Fruit fly (Drosophila melanogaster): ENCODE data around the gene CG32944.

Gene CG32944

DNA sequence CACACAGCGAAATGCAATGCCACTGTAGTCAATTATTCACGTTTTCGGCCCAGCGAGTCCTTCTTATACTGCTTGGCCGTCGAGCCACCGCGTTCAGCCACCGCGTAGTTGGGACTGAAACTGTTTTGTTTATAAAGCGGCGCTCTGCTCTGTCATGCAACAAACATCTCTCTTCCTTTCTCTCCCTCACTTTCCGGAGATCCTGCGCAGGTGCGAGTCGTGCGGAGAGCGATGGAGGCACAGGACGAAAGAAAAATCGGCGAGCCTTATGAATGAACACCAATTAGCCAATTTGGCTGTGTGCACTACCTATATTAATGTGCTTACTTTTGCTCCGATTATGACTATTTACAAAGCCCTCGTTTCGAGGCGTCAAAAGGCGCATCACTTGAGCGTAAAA is at the start of gene CG32944:
CG32944 (minus strand) TSS at position 97 of the 400 bp plus-strand sequence.
- TF ChIP-seq Myc (optimal IDR thresholded peaks at IDR 0.05) (no peak), ttk (optimal IDR thresholded peaks at IDR 0.05) (no peak), psq (optimal IDR thresholded peaks at IDR 0.05) (no peak), insv (optimal IDR thresholded peaks at IDR 0.05) (no peak), Sin3A (optimal IDR thresholded peaks at IDR 0.05) (no peak), h (optimal IDR thresholded peaks at IDR 0.05) (no peak)

DNA sequence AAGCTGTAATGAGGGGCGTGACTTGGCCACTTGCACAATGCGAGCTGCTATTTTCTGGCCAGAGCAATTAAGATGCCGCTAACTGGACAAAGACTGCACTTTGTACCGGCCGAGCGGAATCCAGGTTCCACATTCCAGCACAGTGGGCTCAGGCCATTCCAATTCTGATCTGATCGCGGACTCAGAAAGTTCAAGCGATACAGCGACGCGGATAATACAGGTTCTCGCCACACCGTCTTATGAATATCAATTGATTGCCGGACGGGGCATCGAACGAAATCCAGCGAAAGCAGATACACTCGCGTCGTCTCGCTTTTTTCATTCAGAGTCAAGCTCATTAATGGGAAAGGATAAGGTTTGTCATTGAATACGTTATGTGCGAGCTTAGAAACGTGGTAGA is 49.5 kb upstream of the CG32944 start:
- TF ChIP-seq h (optimal IDR thresholded peaks at IDR 0.05) = no peak
- no peak for TF ChIP-seq psq (optimal IDR thresholded peaks at IDR 0.05)
- no peak for TF ChIP-seq Myc (optimal IDR thresholded peaks at IDR 0.05)
- TF ChIP-seq Sin3A (optimal IDR thresholded peaks at IDR 0.05) = no peak
- no peak for TF ChIP-seq ttk (optimal IDR thresholded peaks at IDR 0.05)
- no peak for TF ChIP-seq insv (optimal IDR thresholded peaks at IDR 0.05)

DNA sequence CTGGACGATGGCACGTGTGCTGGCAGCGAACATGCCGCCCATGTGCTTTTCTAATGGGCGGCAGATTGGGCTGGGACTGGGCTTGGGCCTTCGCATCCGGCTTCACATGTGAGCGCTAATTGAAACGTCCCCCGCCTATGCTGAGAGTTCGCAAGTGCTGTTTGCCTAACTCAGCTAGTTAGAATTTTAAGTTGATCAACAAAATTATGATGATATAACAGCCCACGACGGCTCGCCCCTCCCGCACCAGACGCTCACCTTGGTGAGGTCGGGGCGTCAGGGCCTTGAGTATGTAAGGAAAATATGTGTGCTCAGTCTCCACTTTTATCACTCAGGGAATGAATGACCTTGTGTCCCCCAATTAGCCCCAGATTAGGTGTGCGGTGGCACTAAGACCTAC is 47.5 kb upstream of the CG32944 start:
- no peak for TF ChIP-seq h (optimal IDR thresholded peaks at IDR 0.05)
- TF ChIP-seq ttk (optimal IDR thresholded peaks at IDR 0.05) = no peak
- no peak for TF ChIP-seq Myc (optimal IDR thresholded peaks at IDR 0.05)

DNA sequence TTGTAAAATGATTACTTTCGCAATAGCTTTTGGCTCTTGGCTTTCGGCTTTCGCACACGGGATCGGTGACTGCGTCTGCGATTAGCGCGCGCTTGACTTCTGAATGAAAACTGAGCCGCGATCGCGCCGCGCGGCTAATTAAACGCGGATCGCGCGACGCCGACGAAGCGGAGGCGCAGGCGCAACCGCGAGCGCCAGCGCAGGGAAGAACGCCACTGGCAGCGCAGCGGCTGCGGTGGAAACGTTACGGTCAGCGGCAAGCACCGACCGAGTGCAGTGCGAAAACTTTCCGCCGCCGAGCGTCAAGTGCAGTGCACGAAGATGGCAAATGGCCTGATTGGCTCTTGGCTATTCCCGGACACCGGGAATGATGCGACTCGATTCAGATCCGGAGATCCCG is 43.4 kb upstream of the CG32944 start, which contains the start of gene CG31522:
CG31522 (minus strand) TSS at position 101 of the 400 bp plus-strand sequence.
- TF ChIP-seq insv (optimal IDR thresholded peaks at IDR 0.05) (no peak), Myc (optimal IDR thresholded peaks at IDR 0.05) (no peak), h (optimal IDR thresholded peaks at IDR 0.05) (no peak), ttk (optimal IDR thresholded peaks at IDR 0.05) (no peak), psq (optimal IDR thresholded peaks at IDR 0.05) (no peak), Sin3A (optimal IDR thresholded peaks at IDR 0.05) (no peak)

DNA sequence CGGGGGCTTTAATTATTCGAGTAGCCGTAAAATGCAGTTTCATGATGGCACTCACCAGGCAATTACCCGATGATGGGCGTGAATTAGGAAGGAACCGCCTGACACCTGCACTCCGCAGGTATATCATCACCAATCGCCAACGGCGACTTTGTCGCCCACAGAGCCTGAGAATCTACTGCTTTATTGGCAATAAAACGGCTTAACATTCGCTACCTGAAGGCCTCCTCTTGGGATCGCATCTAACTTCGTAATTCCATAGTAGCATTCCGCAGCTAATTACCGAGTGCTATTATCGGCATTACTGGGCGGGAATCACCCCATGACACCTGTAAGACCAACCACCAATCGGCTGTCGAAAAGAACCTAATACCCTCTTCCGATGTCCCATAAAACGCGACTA is 38.9 kb upstream of the CG32944 start:
- TF ChIP-seq Sin3A (optimal IDR thresholded peaks at IDR 0.05) = no peak
- TF ChIP-seq insv (optimal IDR thresholded peaks at IDR 0.05) = no peak
- no peak for TF ChIP-seq Myc (optimal IDR thresholded peaks at IDR 0.05)
- TF ChIP-seq ttk (optimal IDR thresholded peaks at IDR 0.05) = no peak
- no peak for TF ChIP-seq h (optimal IDR thresholded peaks at IDR 0.05)
- TF ChIP-seq psq (optimal IDR thresholded peaks at IDR 0.05) = no peak

DNA sequence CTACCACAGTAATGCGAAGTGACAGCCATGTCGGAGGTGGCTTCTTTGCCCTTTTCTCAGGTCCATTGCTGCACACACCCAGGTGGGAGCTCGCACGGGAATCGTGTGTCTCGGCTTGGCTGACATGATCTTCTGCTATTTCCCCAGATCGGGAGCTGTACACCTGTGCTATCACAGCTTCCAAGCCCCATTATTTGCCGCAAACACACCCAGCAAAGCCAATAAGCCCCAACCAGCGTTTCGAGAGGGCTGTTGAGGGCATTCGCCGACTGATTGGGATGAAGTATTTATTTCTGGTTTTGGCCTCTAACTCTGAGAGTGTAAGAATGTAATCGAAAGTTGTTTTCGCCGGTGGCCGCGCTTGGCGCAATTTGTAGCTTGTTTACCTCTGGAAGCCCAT is 38.2 kb upstream of the CG32944 start:
- TF ChIP-seq Sin3A (optimal IDR thresholded peaks at IDR 0.05) (no peak), Myc (optimal IDR thresholded peaks at IDR 0.05) (no peak), psq (optimal IDR thresholded peaks at IDR 0.05) (no peak), insv (optimal IDR thresholded peaks at IDR 0.05) (no peak), h (optimal IDR thresholded peaks at IDR 0.05) (no peak), ttk (optimal IDR thresholded peaks at IDR 0.05) (no peak)

DNA sequence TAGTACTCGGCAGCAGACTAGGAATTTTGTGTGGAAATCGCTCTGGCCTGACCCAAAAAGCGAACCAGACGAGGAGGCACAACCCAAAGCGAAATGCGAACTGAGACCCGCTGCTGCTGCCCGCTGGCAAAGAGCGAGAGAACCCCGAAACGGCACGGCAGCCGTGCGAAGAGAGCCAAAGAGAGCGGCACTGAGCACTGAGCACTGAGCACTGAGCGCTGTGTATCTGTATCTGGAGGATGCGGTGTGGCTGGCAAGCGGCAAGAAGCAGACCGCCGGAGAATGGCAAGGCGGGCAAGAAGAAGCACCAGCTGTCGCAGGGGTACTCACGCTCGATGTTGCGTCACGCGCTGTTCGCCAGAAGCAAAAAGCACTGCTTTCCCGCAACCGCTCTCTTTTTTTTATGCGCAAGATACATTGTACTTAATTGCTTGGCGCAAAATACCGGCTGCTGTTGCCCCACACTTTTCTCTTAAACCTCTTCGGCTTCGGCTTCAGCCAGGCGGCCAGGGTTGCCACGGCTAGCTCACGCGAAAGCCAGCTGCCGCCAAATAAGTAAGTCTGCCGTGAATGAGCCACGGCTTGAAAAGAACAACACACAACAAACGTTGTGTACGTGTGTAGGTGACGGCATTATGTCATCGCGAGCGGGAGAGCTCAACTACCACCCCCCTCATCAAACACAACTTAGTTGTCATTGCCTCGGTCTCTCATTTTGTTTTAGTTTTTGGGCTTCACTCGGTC is 34.0 kb upstream of the CG32944 start:
- TF ChIP-seq h (optimal IDR thresholded peaks at IDR 0.05) (peak; percentile 54), Sin3A (optimal IDR thresholded peaks at IDR 0.05) (no peak), insv (optimal IDR thresholded peaks at IDR 0.05) (peak; percentile 10), ttk (optimal IDR thresholded peaks at IDR 0.05) (no peak)

DNA sequence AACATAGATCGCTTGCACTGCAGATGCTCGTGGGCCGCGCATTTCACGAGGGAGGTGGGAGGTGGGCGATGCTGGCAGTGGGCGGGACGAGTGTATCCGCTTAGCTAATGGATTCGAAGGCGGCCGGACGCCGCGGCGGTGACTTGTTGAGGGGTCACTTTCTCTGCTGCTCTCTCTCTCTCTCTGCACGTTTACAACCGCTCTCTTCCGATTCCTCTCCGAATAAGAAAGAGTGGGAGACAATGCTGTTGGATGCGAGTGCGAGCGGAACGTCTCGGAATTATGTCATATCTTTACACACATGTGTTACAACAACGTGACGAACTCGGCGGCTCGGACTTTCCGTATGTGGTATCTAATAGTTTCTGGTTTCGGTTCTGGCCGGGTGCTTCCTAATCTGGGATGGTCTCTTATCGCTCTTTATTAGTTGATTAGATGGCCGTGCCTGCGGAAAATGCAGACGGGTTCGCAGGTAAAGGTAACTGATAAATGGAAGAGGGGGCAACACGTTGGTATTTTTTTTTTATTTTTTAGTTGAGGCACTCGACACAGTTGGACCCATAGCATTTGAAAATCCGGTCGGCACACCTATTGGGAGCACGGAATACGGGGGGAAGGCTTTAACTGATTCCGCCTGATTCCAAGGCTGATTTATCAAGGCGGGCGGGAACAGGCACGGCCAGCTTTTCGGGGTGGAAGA is 33.1 kb upstream of the CG32944 start:
- TF ChIP-seq Sin3A (optimal IDR thresholded peaks at IDR 0.05) (no peak), ttk (optimal IDR thresholded peaks at IDR 0.05) (no peak), Myc (optimal IDR thresholded peaks at IDR 0.05) (no peak), insv (optimal IDR thresholded peaks at IDR 0.05) (no peak), psq (optimal IDR thresholded peaks at IDR 0.05) (no peak), h (optimal IDR thresholded peaks at IDR 0.05) (no peak)

DNA sequence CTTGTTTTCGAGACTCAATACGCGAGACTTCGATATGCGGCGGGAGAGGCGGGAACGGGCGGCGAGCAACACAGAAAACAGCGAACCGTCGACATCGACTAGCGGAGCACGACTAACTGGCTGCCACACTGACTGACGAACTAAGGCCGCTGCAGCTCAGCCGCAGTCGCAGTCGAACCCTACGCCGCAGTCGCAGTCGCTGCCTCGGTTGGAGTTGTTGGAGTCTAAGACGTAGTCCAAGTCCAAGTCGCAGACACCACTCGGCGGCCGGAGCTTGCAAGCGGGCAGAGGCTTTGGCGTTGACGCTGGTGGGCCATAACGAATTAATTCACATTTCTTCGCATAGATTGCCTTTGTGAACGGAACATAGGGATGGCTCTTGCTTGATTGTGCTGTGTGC is 31.3 kb upstream of the CG32944 start:
- TF ChIP-seq insv (optimal IDR thresholded peaks at IDR 0.05) (no peak), Myc (optimal IDR thresholded peaks at IDR 0.05) (no peak), psq (optimal IDR thresholded peaks at IDR 0.05) (no peak), ttk (optimal IDR thresholded peaks at IDR 0.05) (no peak), Sin3A (optimal IDR thresholded peaks at IDR 0.05) (no peak), h (optimal IDR thresholded peaks at IDR 0.05) (no peak)

DNA sequence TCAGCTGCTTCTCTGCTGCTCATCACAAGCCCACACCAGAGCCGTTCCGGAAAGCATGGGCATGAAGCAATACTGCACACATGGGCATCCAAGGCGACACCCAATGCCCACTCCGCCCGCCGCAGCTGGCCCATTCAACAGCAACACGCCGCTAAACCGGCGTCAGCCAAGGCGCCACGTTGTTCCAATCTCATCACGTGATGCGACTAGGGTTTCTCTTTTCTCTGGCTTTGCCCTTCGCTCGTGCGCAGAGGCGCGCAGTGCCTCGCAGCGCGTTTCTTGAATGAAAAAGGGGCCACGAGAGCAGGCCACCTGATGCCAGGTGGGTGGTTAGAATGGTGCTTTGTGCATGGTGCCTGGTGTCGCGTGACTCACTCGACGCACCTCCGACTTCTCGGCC is 29.9 kb upstream of the CG32944 start:
- TF ChIP-seq psq (optimal IDR thresholded peaks at IDR 0.05) = no peak
- TF ChIP-seq insv (optimal IDR thresholded peaks at IDR 0.05) = no peak
- TF ChIP-seq Myc (optimal IDR thresholded peaks at IDR 0.05) = no peak
- no peak for TF ChIP-seq h (optimal IDR thresholded peaks at IDR 0.05)
- TF ChIP-seq Sin3A (optimal IDR thresholded peaks at IDR 0.05) = no peak
- TF ChIP-seq ttk (optimal IDR thresholded peaks at IDR 0.05) = no peak

DNA sequence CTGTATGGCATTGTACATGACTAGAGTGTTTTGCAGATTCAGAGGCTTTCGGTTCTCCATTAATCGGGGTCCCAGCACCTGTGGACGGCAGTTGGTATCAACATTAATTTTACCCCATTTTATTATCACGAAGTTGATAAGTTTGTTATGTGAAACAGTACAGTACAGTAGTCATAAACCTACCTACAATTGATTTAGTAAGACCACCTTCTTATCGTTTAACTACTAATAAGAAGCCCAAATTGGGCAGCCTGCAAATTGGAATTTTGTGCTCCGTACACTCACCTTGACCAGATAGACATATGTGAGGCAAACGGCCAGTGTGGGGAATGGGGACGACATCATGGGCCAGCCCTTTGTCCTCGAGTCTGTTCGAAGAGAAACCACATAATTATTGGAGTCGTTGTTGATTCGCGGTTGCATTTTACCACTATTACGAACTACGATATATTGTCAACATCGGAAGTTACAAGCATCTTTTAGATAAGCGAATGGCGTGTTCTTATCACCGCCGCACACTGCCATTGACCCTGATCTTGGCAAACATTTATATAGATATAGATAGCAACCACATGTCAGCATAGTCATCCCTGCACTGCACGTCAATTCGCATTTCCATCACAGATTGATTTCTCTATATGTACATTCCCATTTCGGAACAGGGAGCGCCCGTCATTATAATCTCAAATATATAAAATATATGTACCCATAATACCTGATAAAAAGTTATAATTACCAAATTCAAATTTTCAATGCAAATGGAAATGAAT is 27.3 kb upstream of the CG32944 start:
- TF ChIP-seq Sin3A (optimal IDR thresholded peaks at IDR 0.05) = no peak
- TF ChIP-seq psq (optimal IDR thresholded peaks at IDR 0.05) = no peak
- TF ChIP-seq h (optimal IDR thresholded peaks at IDR 0.05) = no peak
- no peak for TF ChIP-seq Myc (optimal IDR thresholded peaks at IDR 0.05)
- no peak for TF ChIP-seq insv (optimal IDR thresholded peaks at IDR 0.05)
- no peak for TF ChIP-seq ttk (optimal IDR thresholded peaks at IDR 0.05)

DNA sequence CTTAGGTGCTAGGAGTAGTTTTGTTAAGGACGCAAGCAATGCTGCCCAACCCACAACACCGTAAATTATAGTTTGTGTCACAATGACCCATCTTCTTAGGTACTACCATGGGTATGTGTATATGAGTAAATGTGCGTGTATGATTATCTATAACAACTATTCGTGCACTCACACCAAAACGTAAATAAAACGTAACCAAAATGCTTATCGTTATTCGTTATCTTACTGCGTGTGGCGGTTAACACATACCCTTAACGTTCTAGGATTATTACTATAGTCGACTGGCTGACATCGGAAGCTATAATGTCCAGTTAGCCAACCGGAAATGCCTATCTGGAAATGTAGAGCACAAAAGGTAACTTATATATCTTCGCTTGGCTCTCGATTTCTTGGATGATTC is 25.7 kb upstream of the CG32944 start:
- TF ChIP-seq Sin3A (optimal IDR thresholded peaks at IDR 0.05) = no peak
- TF ChIP-seq insv (optimal IDR thresholded peaks at IDR 0.05) = no peak
- TF ChIP-seq h (optimal IDR thresholded peaks at IDR 0.05) = no peak
- no peak for TF ChIP-seq psq (optimal IDR thresholded peaks at IDR 0.05)
- TF ChIP-seq ttk (optimal IDR thresholded peaks at IDR 0.05) = no peak
- TF ChIP-seq Myc (optimal IDR thresholded peaks at IDR 0.05) = no peak
